Worm (Caenorhabditis elegans): Measurements from ENCODE around the gene Y37E11B.6.

- TF ChIP-seq hmbx-1 (tag; optimal IDR thresholded peaks at IDR 0.05) = no peak
- no peak for TF ChIP-seq tbx-11 (GFP tag; IDR thresholded peaks at IDR 0.05)
- no peak for TF ChIP-seq hnd-1 (tag; optimal IDR thresholded peaks at IDR 0.05)
- no peak for TF ChIP-seq ets-7 (tag; optimal IDR thresholded peaks at IDR 0.05)
- no peak for TF ChIP-seq ama-1 (optimal IDR thresholded peaks at IDR 0.05)
- TF ChIP-seq pes-1 (GFP tag; IDR thresholded peaks at IDR 0.05) = no peak
- no peak for TF ChIP-seq flt-1 (GFP tag; IDR thresholded peaks at IDR 0.05)
- TF ChIP-seq aly-1 (tag; optimal IDR thresholded peaks at IDR 0.05) = no peak
Measured at ce11 chrIV:3579477-3579975, 19.6 kb downstream of the Y37E11B.6 start, which contains the start of gene Y37E11B.1.
